Fruit fly (Drosophila melanogaster): ENCODE measurements around the gene CG11030.

Gene CG11030

DNA sequence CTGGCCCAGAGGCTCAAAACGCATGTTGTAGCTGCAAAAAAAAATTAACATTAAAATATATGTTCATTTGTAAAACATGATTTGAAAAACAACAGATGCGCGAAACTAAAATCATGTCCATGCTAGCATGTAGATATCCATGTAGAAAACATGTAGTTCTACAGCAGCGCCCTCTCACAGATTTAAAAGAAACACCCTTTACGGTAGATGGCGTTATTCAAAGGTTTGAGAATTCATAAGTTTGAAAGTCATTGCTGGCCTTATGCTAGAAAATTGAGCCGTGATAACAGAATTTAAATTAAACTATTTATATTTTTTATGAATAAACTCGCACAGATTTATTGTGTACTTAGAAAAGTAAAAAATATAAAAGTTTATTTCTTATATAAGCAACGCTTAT is 46.7 kb downstream of the CG11030 start:
- no peak for TF ChIP-seq fd85E (GFP tag; optimal IDR thresholded peaks at IDR 0.05)
- TF ChIP-seq Hr38 (GFP tag; optimal IDR thresholded peaks at IDR 0.05): no peak
- no peak for TF ChIP-seq CG3919 (GFP tag; optimal IDR thresholded peaks at IDR 0.05)
- TF ChIP-seq OdsH (GFP tag; optimal IDR thresholded peaks at IDR 0.05): no peak
- TF ChIP-seq CG8632 (GFP tag; optimal IDR thresholded peaks at IDR 0.05): no peak
- TF ChIP-seq Hr39 (GFP tag; optimal IDR thresholded peaks at IDR 0.05): peak; percentile 23
- peak; percentile 27 for TF ChIP-seq CG31627 (GFP tag; optimal IDR thresholded peaks at IDR 0.05)
- TF ChIP-seq Smox (GFP tag; optimal IDR thresholded peaks at IDR 0.05): no peak
- TF ChIP-seq Hr4 (GFP tag; optimal IDR thresholded peaks at IDR 0.05): no peak
- TF ChIP-seq Eip78C (GFP tag): peak; percentile 23
- no peak for TF ChIP-seq CG1621 (tag; optimal IDR thresholded peaks at IDR 0.05)
- no peak for TF ChIP-seq pdm3 (GFP tag; optimal IDR thresholded peaks at IDR 0.05)
- TF ChIP-seq Blimp-1 (GFP tag; optimal IDR thresholded peaks at IDR 0.05): no peak
- TF ChIP-seq Gug (GFP tag; IDR thresholded peaks at IDR 0.05): no peak
- TF ChIP-seq cyc (GFP tag; optimal IDR thresholded peaks at IDR 0.05): peak; percentile 35

DNA sequence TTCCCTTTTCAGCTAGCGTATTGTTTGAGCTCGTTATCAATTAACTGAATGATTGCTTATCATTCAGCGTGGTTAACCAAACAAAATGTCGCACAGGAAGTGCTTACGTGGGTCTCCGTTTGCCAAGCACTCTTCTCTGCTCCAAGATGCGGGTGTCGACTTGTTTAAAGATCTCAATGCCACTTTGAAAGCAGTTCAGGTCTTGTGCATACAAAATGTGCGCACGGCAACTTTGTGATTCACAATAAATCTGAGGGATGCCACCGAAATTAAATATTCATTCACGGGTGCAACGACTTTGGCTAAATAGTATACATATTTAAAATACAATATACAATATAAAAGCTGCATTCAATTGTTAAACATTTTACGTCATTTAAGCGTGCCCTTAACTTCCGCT is 47.8 kb downstream of the CG11030 start:
- peak; percentile 34 for TF ChIP-seq Eip78C (GFP tag)
- TF ChIP-seq svp (GFP tag): no peak

DNA sequence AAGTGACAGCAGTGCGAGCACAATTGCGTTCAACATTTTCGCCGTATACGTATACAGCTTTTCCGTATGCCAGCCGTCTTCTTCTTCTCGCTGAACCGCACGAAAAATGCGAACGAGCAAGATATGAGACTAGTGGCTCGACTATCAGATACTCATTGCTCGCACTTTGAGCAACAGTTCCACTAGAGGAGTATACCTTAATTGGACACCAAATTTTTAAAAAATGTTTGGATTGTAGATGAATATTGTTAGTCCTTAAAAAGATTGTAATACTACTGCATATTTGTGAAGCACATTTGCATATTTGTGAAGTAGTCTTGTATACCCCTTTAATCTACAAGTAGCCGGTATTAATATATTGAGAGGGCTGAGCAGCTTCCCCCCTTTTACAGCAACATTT is 53.7 kb downstream of the CG11030 start:
- TF ChIP-seq CG8632 (GFP tag; optimal IDR thresholded peaks at IDR 0.05): no peak
- no peak for TF ChIP-seq CG4318 (GFP tag; optimal IDR thresholded peaks at IDR 0.05)
- TF ChIP-seq CG7368 (GFP tag; optimal IDR thresholded peaks at IDR 0.05): no peak
- no peak for TF ChIP-seq CG6854 (GFP tag; optimal IDR thresholded peaks at IDR 0.05)
- no peak for TF ChIP-seq CG6276 (GFP tag; optimal IDR thresholded peaks at IDR 0.05)
- peak; percentile 27 for TF ChIP-seq Eip75B (GFP tag; optimal IDR thresholded peaks at IDR 0.05)
- peak; percentile 2 for TF ChIP-seq Sox102F (GFP tag; optimal IDR thresholded peaks at IDR 0.05)
- TF ChIP-seq Ets96B (tag; optimal IDR thresholded peaks at IDR 0.05): peak; percentile 27
- peak; percentile 33 for TF ChIP-seq Hr4 (GFP tag; optimal IDR thresholded peaks at IDR 0.05)
- TF ChIP-seq Hr39 (GFP tag; optimal IDR thresholded peaks at IDR 0.05): peak; percentile 32
- TF ChIP-seq Hr38 (GFP tag; optimal IDR thresholded peaks at IDR 0.05): no peak
- TF ChIP-seq Eip93F (GFP tag; optimal IDR thresholded peaks at IDR 0.05): no peak
- peak; percentile 37 for TF ChIP-seq cyc (GFP tag; optimal IDR thresholded peaks at IDR 0.05)
- TF ChIP-seq CG8119 (GFP tag; IDR thresholded peaks at IDR 0.05): no peak
- TF ChIP-seq CG10631 (GFP tag; optimal IDR thresholded peaks at IDR 0.05): peak; percentile 2
- no peak for TF ChIP-seq fd59A (GFP tag; optimal IDR thresholded peaks at IDR 0.05)
- TF ChIP-seq ss (GFP tag; optimal IDR thresholded peaks at IDR 0.05): peak in 1 of 2 experiments; percentile 29
- no peak for TF ChIP-seq CG11762 (GFP tag; optimal IDR thresholded peaks at IDR 0.05; ENCODE audit: insufficient read depth)
- no peak for TF ChIP-seq Gug (GFP tag; IDR thresholded peaks at IDR 0.05)
- TF ChIP-seq CG11902 (GFP tag; optimal IDR thresholded peaks at IDR 0.05): no peak
- no peak for TF ChIP-seq eg (GFP tag; IDR thresholded peaks at IDR 0.05)
- TF ChIP-seq CG6792 (GFP tag; optimal IDR thresholded peaks at IDR 0.05): peak; percentile 21
- no peak for TF ChIP-seq CG34406 (GFP tag; optimal IDR thresholded peaks at IDR 0.05)
- no peak for TF ChIP-seq Ets21C (GFP tag; optimal IDR thresholded peaks at IDR 0.05)
- TF ChIP-seq dsx (GFP tag; optimal IDR thresholded peaks at IDR 0.05; ENCODE audit: poor library complexity, severe bottlenecking): peak; percentile 15
- no peak for TF ChIP-seq CG3032 (tag; optimal IDR thresholded peaks at IDR 0.05)
- TF ChIP-seq CG3919 (GFP tag; optimal IDR thresholded peaks at IDR 0.05): peak; percentile 16
- no peak for TF ChIP-seq CG32006 (GFP tag; optimal IDR thresholded peaks at IDR 0.05)
- peak; percentile 28 for TF ChIP-seq topi (GFP tag; optimal IDR thresholded peaks at IDR 0.05)
- no peak for TF ChIP-seq Blimp-1 (GFP tag; optimal IDR thresholded peaks at IDR 0.05)
- no peak for TF ChIP-seq CG16779 (tag; optimal IDR thresholded peaks at IDR 0.05)
- peak; percentile 60 for TF ChIP-seq Eip78C (GFP tag)
- no peak for TF ChIP-seq CG9139 (GFP tag; optimal IDR thresholded peaks at IDR 0.05)
- TF ChIP-seq salr (GFP tag; optimal IDR thresholded peaks at IDR 0.05): peak in 1 of 2 experiments; percentile 21
- TF ChIP-seq Sox15 (GFP tag; optimal IDR thresholded peaks at IDR 0.05): no peak
- TF ChIP-seq CG1621 (tag; optimal IDR thresholded peaks at IDR 0.05): peak; percentile 6
- peak; percentile 41 for TF ChIP-seq achi (GFP tag; optimal IDR thresholded peaks at IDR 0.05)
- no peak for TF ChIP-seq vri (GFP tag; optimal IDR thresholded peaks at IDR 0.05)
- TF ChIP-seq Met (GFP tag; optimal IDR thresholded peaks at IDR 0.05): peak; percentile 8
- no peak for TF ChIP-seq fd85E (GFP tag; optimal IDR thresholded peaks at IDR 0.05)
- no peak for TF ChIP-seq CG6808 (GFP tag; optimal IDR thresholded peaks at IDR 0.05)
- no peak for TF ChIP-seq Lpt (GFP tag; optimal IDR thresholded peaks at IDR 0.05)

Measured in whole organism, prepupa.